Fruit fly (Drosophila melanogaster) whole organism, embryonic: ENCODE measurements around the gene Tbc1d22.

ENCODE experiments used
- Blimp-1 ChIP-seq: fragments of 200-800 bp; sonication (Bioruptor generic); optimal IDR thresholded peaks from 3 replicates; lab custom pipeline; 2018; ENCODE audit warnings: missing biosample characterization, missing genetic modification characterization, mild to moderate bottlenecking, moderate library complexity, missing genetic modification reagents
- CG10979 ChIP-seq: fragments of 200-800 bp; sonication (Bioruptor generic); optimal IDR thresholded peaks from 2 replicates; lab custom pipeline; 2018; ENCODE audit warnings: missing biosample characterization, mild to moderate bottlenecking, missing genetic modification characterization, moderate library complexity
- CG12155 ChIP-seq: fragments of 200-800 bp; sonication (Bioruptor generic); optimal IDR thresholded peaks from 3 replicates; lab custom pipeline; 2016; ENCODE audit warnings: missing biosample characterization, missing genetic modification characterization
- CG15011 ChIP-seq: fragments of 200-800 bp; sonication (Bioruptor generic); optimal IDR thresholded peaks from 3 replicates; lab custom pipeline; 2018; ENCODE audit warnings: missing biosample characterization, mild to moderate bottlenecking, missing genetic modification characterization
- CG1602 ChIP-seq: fragments of 200-800 bp; sonication (Bioruptor generic); optimal IDR thresholded peaks from 3 replicates; lab custom pipeline; 2016; ENCODE audit warnings: missing biosample characterization, missing genetic modification characterization
- CG17612 ChIP-seq: fragments of 200-800 bp; sonication (Bioruptor generic); IDR thresholded peaks from 2 replicates; pipeline ENCODE4 v1.3.6; 2022; ENCODE audit warnings: missing biosample characterization, missing genetic modification characterization
- CG3847 ChIP-seq: fragments of 200-800 bp; sonication (Bioruptor generic); IDR thresholded peaks from 2 replicates; pipeline ENCODE4 v1.3.6; 2022; ENCODE audit warnings: missing biosample characterization, missing genetic modification characterization
- CG3995 ChIP-seq: fragments of 200-800 bp; sonication (Bioruptor generic); optimal IDR thresholded peaks from 3 replicates; lab custom pipeline; 2016; ENCODE audit warnings: missing biosample characterization, missing genetic modification characterization
- CG7963 ChIP-seq: fragments of 200-800 bp; sonication (Bioruptor generic); IDR thresholded peaks from 3 replicates; pipeline ENCODE4 v1.3.6; 2022; ENCODE audit warnings: missing biosample characterization, missing genetic modification characterization; ENCODE audit not compliant: partially characterized antibody
- CG8944 ChIP-seq: fragments of 200-800 bp; sonication (Bioruptor generic); optimal IDR thresholded peaks from 3 replicates; lab custom pipeline; 2016; ENCODE audit warnings: missing biosample characterization, missing genetic modification characterization
- CTCF ChIP-seq: fragments of 200-800 bp; sonication (Bioruptor generic); optimal IDR thresholded peaks from 2 replicates; lab custom pipeline; 2017; ENCODE audit warnings: missing biosample characterization, mild to moderate bottlenecking, missing genetic modification characterization, moderate library complexity
- D19A ChIP-seq: fragments of 200-800 bp; optimal IDR thresholded peaks from 3 replicates; lab custom pipeline; 2019; ENCODE audit warnings: missing biosample characterization, mild to moderate bottlenecking, missing genetic modification characterization, moderate library complexity
- Hand ChIP-seq: fragments of 200-800 bp; sonication (Bioruptor generic); optimal IDR thresholded peaks from 2 replicates; lab custom pipeline; 2017; ENCODE audit warnings: mild to moderate bottlenecking, missing biosample characterization, missing genetic modification reagents, missing genetic modification characterization
- HmgD ChIP-seq: fragments of 200-800 bp; sonication (Bioruptor generic); optimal IDR thresholded peaks from 3 replicates; lab custom pipeline; 2016; ENCODE audit warnings: missing biosample characterization, missing genetic modification characterization
- Hmr ChIP-seq: fragments of 200-800 bp; sonication (Bioruptor generic); optimal IDR thresholded peaks from 3 replicates; lab custom pipeline; 2017; ENCODE audit warnings: mild to moderate bottlenecking, missing biosample characterization, missing genetic modification reagents, missing genetic modification characterization
- Hr78 ChIP-seq, 2 experiments: fragments of 200-800 bp in 1 of 2; fragments of >200 bp in 1 of 2; sonication (Bioruptor generic) in 1 of 2; optimal IDR thresholded peaks; 2 replicates each; lab custom pipeline; 2017 to 2019; ENCODE audit warnings: missing biosample characterization in 2 of 2, missing genetic modification characterization in 2 of 2, mild to moderate bottlenecking in 1 of 2, moderate library complexity in 1 of 2
- Lhr ChIP-seq: fragments of 200-800 bp; sonication (Bioruptor generic); optimal IDR thresholded peaks from 3 replicates; lab custom pipeline; 2017; ENCODE audit warnings: mild to moderate bottlenecking, missing biosample characterization, missing genetic modification reagents, missing genetic modification characterization
- Meics ChIP-seq: fragments of 200-800 bp; sonication (Bioruptor generic); optimal IDR thresholded peaks from 2 replicates; lab custom pipeline; 2017; ENCODE audit warnings: missing biosample characterization, mild to moderate bottlenecking, missing genetic modification characterization
- PHDP ChIP-seq: fragments of 200-800 bp; sonication (Bioruptor generic); optimal IDR thresholded peaks from 3 replicates; lab custom pipeline; 2018; ENCODE audit warnings: missing biosample characterization, mild to moderate bottlenecking, missing genetic modification characterization, moderate library complexity
- Side ChIP-seq: fragments of 200-800 bp; sonication (Bioruptor generic); optimal IDR thresholded peaks from 2 replicates; lab custom pipeline; 2016; ENCODE audit warnings: missing biosample characterization, missing genetic modification characterization
- Sin3A ChIP-seq: fragments of >200 bp; optimal IDR thresholded peaks from 2 replicates; lab custom pipeline; 2018
- ac ChIP-seq: fragments of 200-800 bp; sonication (Bioruptor generic); optimal IDR thresholded peaks from 3 replicates; lab custom pipeline; 2017; ENCODE audit warnings: missing biosample characterization, mild to moderate bottlenecking, missing genetic modification characterization
- ato ChIP-seq: fragments of 200-800 bp; sonication (Bioruptor generic); IDR thresholded peaks from 2 replicates; pipeline ENCODE4 v1.3.6; 2022; ENCODE audit warnings: missing biosample characterization, missing genetic modification characterization; ENCODE audit not compliant: partially characterized antibody
- chinmo ChIP-seq: fragments of 200-800 bp; sonication (Bioruptor generic); IDR thresholded peaks from 4 replicates; pipeline ENCODE4 v1.3.6; 2022; ENCODE audit warnings: missing biosample characterization, missing genetic modification characterization; ENCODE audit not compliant: partially characterized antibody
- chm ChIP-seq: fragments of 200-800 bp; sonication (Bioruptor generic); IDR thresholded peaks from 2 replicates; pipeline ENCODE4 v1.3.6; 2022; ENCODE audit warnings: missing biosample characterization, missing genetic modification characterization
- crc ChIP-seq: fragments of 200-800 bp; sonication (Bioruptor generic); optimal IDR thresholded peaks from 2 replicates; lab custom pipeline; 2016; ENCODE audit warnings: missing biosample characterization, missing genetic modification characterization
- cwo ChIP-seq: fragments of 200-800 bp; sonication (Bioruptor generic); optimal IDR thresholded peaks from 3 replicates; lab custom pipeline; 2017; ENCODE audit warnings: missing biosample characterization, missing genetic modification characterization, mild to moderate bottlenecking, moderate library complexity, missing genetic modification reagents
- dati ChIP-seq: fragments of 200-800 bp; sonication (Bioruptor generic); IDR thresholded peaks from 2 replicates; pipeline ENCODE4 v1.3.6; 2022; ENCODE audit warnings: missing biosample characterization, missing genetic modification characterization
- disco-r ChIP-seq: fragments of 200-800 bp; sonication (Bioruptor generic); optimal IDR thresholded peaks from 2 replicates; lab custom pipeline; 2016; ENCODE audit warnings: missing biosample characterization, missing genetic modification characterization
- dm ChIP-seq: fragments of 200-800 bp; sonication (Bioruptor generic); optimal IDR thresholded peaks from 3 replicates; lab custom pipeline; 2016; ENCODE audit warnings: missing biosample characterization, missing genetic modification characterization
- dmrt11E ChIP-seq: fragments of 200-800 bp; sonication (Bioruptor generic); optimal IDR thresholded peaks from 3 replicates; lab custom pipeline; 2018; ENCODE audit warnings: missing biosample characterization, mild to moderate bottlenecking, missing genetic modification characterization, moderate library complexity
- dmrt99B ChIP-seq: fragments of 200-800 bp; sonication (Bioruptor generic); optimal IDR thresholded peaks from 2 replicates; lab custom pipeline; 2018; ENCODE audit warnings: missing biosample characterization, mild to moderate bottlenecking, missing genetic modification characterization, moderate library complexity
- exex ChIP-seq: fragments of 200-800 bp; sonication (Bioruptor generic); optimal IDR thresholded peaks from 4 replicates; lab custom pipeline; 2018; ENCODE audit warnings: missing biosample characterization, mild to moderate bottlenecking, missing genetic modification characterization, moderate library complexity
- grau ChIP-seq: fragments of 200-800 bp; optimal IDR thresholded peaks from 3 replicates; lab custom pipeline; 2019; ENCODE audit warnings: missing biosample characterization, mild to moderate bottlenecking, missing genetic modification characterization, moderate library complexity
- grn ChIP-seq: fragments of 200-800 bp; sonication (Bioruptor generic); optimal IDR thresholded peaks from 3 replicates; lab custom pipeline; 2017; ENCODE audit warnings: missing biosample characterization, missing genetic modification characterization
- mam ChIP-seq: fragments of 200-800 bp; sonication (Bioruptor generic); optimal IDR thresholded peaks from 3 replicates; lab custom pipeline; 2016; ENCODE audit warnings: missing biosample characterization, missing genetic modification characterization
- nau ChIP-seq: fragments of 200-800 bp; sonication (Bioruptor generic); optimal IDR thresholded peaks from 3 replicates; lab custom pipeline; 2017; ENCODE audit warnings: missing biosample characterization, mild to moderate bottlenecking, missing genetic modification characterization, missing genetic modification reagents
- onecut ChIP-seq: fragments of 200-800 bp; sonication (Bioruptor generic); IDR thresholded peaks from 2 replicates; pipeline ENCODE4 v1.3.6; 2022; ENCODE audit warnings: missing biosample characterization, missing genetic modification characterization
- pan ChIP-seq, 4 experiments: fragments of >200 bp in 3 of 4; fragments of 200-800 bp in 1 of 4; sonication (Bioruptor generic) in 1 of 4; optimal IDR thresholded peaks in 3 of 4; IDR thresholded peaks in 1 of 4; 2 replicates each; pipeline versions ENCODE4 v1.3.6 to Lab custom; 2017 to 2022; ENCODE audit warnings: missing biosample characterization in 2 of 4, missing genetic modification characterization in 2 of 4, mixed read lengths in 1 of 4
- psq ChIP-seq: fragments of 200-800 bp; sonication (Bioruptor generic); optimal IDR thresholded peaks from 2 replicates; lab custom pipeline; 2017; ENCODE audit warnings: missing biosample characterization, missing genetic modification characterization
- sd ChIP-seq: fragments of 200-800 bp; sonication (Bioruptor generic); optimal IDR thresholded peaks from 3 replicates; lab custom pipeline; 2018; ENCODE audit warnings: missing biosample characterization, mild to moderate bottlenecking, missing genetic modification characterization, moderate library complexity
- slp2 ChIP-seq: fragments of 200-800 bp; sonication (Bioruptor generic); optimal IDR thresholded peaks from 2 replicates; lab custom pipeline; 2016; ENCODE audit warnings: missing biosample characterization, missing genetic modification characterization
- sob ChIP-seq: fragments of 200-800 bp; sonication (Bioruptor generic); IDR thresholded peaks from 2 replicates; pipeline ENCODE4 v1.3.6; 2022; ENCODE audit warnings: missing biosample characterization, missing genetic modification characterization
- stc ChIP-seq: fragments of 200-800 bp; sonication (Bioruptor generic); IDR thresholded peaks from 2 replicates; pipeline ENCODE4 v1.3.6; 2022; ENCODE audit warnings: missing biosample characterization, missing genetic modification characterization
- stwl ChIP-seq: fragments of 200-800 bp; sonication (Bioruptor generic); optimal IDR thresholded peaks from 3 replicates; lab custom pipeline; 2018; ENCODE audit warnings: missing biosample characterization, mild to moderate bottlenecking, missing genetic modification characterization, moderate library complexity
- sug ChIP-seq: fragments of 200-800 bp; optimal IDR thresholded peaks from 2 replicates; lab custom pipeline; 2019; ENCODE audit warnings: missing biosample characterization, mild to moderate bottlenecking, missing genetic modification characterization, moderate library complexity
- z ChIP-seq: fragments of 200-800 bp; sonication (Bioruptor generic); IDR thresholded peaks from 3 replicates; pipeline ENCODE4 v1.3.6; 2022; ENCODE audit warnings: missing biosample characterization, missing genetic modification characterization
- zf30C ChIP-seq: fragments of 200-800 bp; sonication (Bioruptor generic); optimal IDR thresholded peaks from 3 replicates; lab custom pipeline; 2018; ENCODE audit warnings: missing biosample characterization, mild to moderate bottlenecking, missing genetic modification characterization

The Tbc1d22 gene

DNA sequence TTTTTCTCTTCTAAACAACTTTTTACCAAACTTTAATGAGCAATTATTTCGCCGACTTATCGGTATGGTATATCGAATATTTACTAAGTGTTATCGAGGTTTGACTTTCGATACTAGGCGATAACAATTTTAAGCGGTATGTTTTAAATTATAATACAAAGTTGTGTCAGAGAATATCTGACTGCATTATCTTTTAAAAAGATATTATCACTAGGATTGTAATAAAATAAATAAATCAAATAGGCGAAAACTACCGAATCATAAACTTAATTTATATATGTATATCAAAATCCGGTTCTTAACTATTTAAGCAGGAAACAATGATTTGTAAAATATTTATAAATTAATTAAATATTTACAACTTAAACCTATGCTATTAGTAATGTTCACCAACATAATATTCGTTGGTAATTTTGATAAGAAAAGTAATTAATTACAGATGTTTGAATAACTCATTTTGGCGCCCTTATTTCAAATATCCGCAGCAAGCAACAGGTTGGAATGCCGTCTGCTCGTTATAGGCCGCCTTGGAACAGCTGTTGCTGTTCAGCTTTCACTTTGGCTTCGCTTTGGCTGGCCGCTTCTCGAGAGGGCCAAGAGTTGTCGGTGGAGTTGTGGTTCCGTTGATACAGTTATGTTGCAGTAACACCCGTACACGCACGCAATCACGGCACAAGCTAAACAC is 6.0 kb downstream of the Tbc1d22 start, which contains the start of the genes Sec15 and rtet (continued):
- TF ChIP-seq pan (optimal IDR thresholded peaks at IDR 0.05; lab: Kevin White, UChicago) (no peak), pan (GFP tag; optimal IDR thresholded peaks at IDR 0.05 in 1 of 2, IDR thresholded peaks at IDR 0.05 in 1 of 2) (peak in 1 of 2 experiments; percentile 54), Hr78 (GFP tag; optimal IDR thresholded peaks at IDR 0.05; lab: Kevin White, UChicago) (no peak), Meics (peak; percentile 62), slp2 (peak; percentile 25), CG8944 (GFP tag; lab: Kevin White, UChicago) (no peak), CG1602 (GFP tag; lab: Kevin White, UChicago) (peak; percentile 15), chm (GFP tag; lab: Robert Waterston, UW) (peak; percentile 60; the same call in 1 of the 2 replicates), chinmo (GFP tag; lab: Robert Waterston, UW) (0 out of 4 replicates have a peak, but pooled peaks have one; percentile 30), CTCF (GFP tag; lab: Kevin White, UChicago) (no peak), crc (no peak), grau (tag; lab: Kevin White, UChicago) (peak; percentile 71), dmrt99B (tag; lab: Kevin White, UChicago) (no peak)
- TF ChIP-seq, all 482 proteins: peak for 255

DNA sequence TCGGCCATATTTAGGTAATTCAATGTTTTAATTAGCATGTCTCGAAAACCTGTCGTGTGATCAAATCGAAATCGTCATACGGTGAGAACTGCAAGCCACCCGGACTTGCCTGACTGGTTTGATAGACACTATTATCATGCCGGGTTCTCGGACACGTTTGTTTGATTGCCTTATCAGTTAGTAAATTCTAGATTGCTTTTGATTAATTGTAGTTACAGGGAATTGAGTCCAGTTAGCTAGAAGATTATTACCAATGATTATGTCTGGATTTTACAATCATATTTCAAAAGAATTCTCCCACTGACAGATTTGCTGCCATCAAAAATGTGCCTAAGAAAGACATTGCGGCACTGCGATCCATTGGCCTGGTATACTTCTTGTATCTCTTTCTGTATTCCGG is 7.7 kb downstream of the Tbc1d22 start:
- TF ChIP-seq cwo (GFP tag; lab: Kevin White, UChicago): peak; percentile 60
- no peak for TF ChIP-seq CG15011 (GFP tag; lab: Kevin White, UChicago)
- TF ChIP-seq dm (GFP tag; lab: Kevin White, UChicago): no peak
- TF ChIP-seq CG7963 (GFP tag; lab: Robert Waterston, UW): no peak
- peak; percentile 4 for TF ChIP-seq sd (tag; lab: Kevin White, UChicago)
- no peak for TF ChIP-seq D19A (tag; lab: Kevin White, UChicago)
- TF ChIP-seq grn (GFP tag; lab: Kevin White, UChicago): peak; percentile 78
- TF ChIP-seq dmrt11E (tag; lab: Kevin White, UChicago): no peak
- TF ChIP-seq exex: peak; percentile 77
- TF ChIP-seq Sin3A: no peak
- peak; percentile 19 for TF ChIP-seq sug
- TF ChIP-seq Hmr: no peak
- TF ChIP-seq onecut (GFP tag; lab: Robert Waterston, UW): no peak
- no peak for TF ChIP-seq disco-r (GFP tag; lab: Kevin White, UChicago)
- TF ChIP-seq sob (GFP tag; lab: Robert Waterston, UW): no peak
- TF ChIP-seq dati: no peak
- TF ChIP-seq stwl (tag; lab: Kevin White, UChicago): no peak
- no peak for TF ChIP-seq Hand

DNA sequence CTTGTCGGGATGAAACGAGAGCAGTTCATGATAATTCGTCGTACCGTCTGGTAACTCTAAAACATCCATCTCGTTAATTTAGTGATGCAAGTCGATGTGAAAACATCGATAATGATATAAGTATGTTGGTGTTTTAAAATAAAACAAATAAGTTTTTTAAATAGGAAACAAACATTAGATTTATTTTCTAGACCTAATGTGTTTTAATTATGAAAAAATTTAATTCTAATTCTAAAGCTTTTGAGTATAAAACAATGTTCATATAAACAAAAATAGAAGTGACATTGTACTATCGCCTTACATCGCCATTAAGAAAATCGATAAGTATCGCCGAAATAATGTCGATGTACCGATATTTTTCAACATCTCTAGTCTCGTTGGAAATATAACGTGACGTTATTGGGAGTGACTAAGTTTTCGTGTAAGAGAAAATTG is 9.1 kb downstream of the Tbc1d22 start, which contains the start of gene Rab11:
Gene Rab11, plus strand, starts transcription at position 363 of the 435 bp plus-strand sequence.
- TF ChIP-seq ac (GFP tag; lab: Kevin White, UChicago) (no peak), HmgD (GFP tag; lab: Kevin White, UChicago) (no peak), CG17612 (GFP tag; lab: Robert Waterston, UW) (no peak), CG3847 (peak; percentile 67), PHDP (tag; lab: Kevin White, UChicago) (peak; percentile 34), zf30C (GFP tag; lab: Kevin White, UChicago) (no peak), ato (GFP tag; lab: Robert Waterston, UW) (peak; percentile 17; the same call in 1 of the 2 replicates), CG3995 (peak; percentile 74), Side (GFP tag; lab: Kevin White, UChicago) (no peak), CG12155 (GFP tag; lab: Kevin White, UChicago) (peak; percentile 99), Blimp-1 (GFP tag; lab: Kevin White, UChicago) (peak; percentile 41), nau (GFP tag; lab: Kevin White, UChicago) (no peak), exex (peak; percentile 51), psq (GFP tag; lab: Kevin White, UChicago) (no peak), mam (GFP tag; lab: Kevin White, UChicago) (peak; percentile 35), CG10979 (tag; lab: Kevin White, UChicago) (no peak), Lhr (GFP tag; lab: Kevin White, UChicago) (peak; percentile 21), z (GFP tag; lab: Robert Waterston, UW) (no peak), stc (GFP tag; lab: Robert Waterston, UW) (no peak)
